Fruit fly (Drosophila melanogaster) whole organism, embryonic: Measurements from ENCODE around the gene scramb2.
A peak's percentile ranks its signal among the peaks of the same experiment; 100 is the strongest.

Experiments used
- Adf1 ChIP-seq: fragments of 200-800 bp; sonication (Bioruptor generic); IDR thresholded peaks from 2 replicates; pipeline ENCODE4 v1.3.6; 2022; ENCODE audit warnings: missing biosample characterization, missing genetic modification characterization
- Atf-2 ChIP-seq: fragments of 200-800 bp; sonication (Bioruptor generic); optimal IDR thresholded peaks from 2 replicates; lab custom pipeline; 2016; ENCODE audit warnings: missing biosample characterization, missing genetic modification characterization
- CG10959 ChIP-seq: fragments of 200-800 bp; sonication (Bioruptor generic); IDR thresholded peaks from 2 replicates; pipeline ENCODE4 v1.3.6; 2022; ENCODE audit warnings: missing biosample characterization, missing genetic modification characterization
- CG11695 ChIP-seq: fragments of 200-800 bp; sonication (Bioruptor generic); IDR thresholded peaks from 3 replicates; pipeline ENCODE4 v1.3.6; 2022; ENCODE audit warnings: missing biosample characterization, missing genetic modification characterization
- CG11723 ChIP-seq: fragments of 200-800 bp; sonication (Bioruptor generic); optimal IDR thresholded peaks from 2 replicates; lab custom pipeline; 2017; ENCODE audit warnings: missing biosample characterization, mild to moderate bottlenecking, missing genetic modification characterization
- CG13123 ChIP-seq: fragments of 200-800 bp; sonication (Bioruptor generic); optimal IDR thresholded peaks from 2 replicates; lab custom pipeline; 2016; ENCODE audit warnings: missing biosample characterization, missing genetic modification characterization
- CG14014 ChIP-seq: fragments of 200-800 bp; sonication (Bioruptor generic); IDR thresholded peaks from 2 replicates; pipeline ENCODE4 v1.3.6; 2022; ENCODE audit warnings: missing biosample characterization, missing genetic modification characterization
- CG14710 ChIP-seq: fragments of 200-800 bp; sonication (Bioruptor generic); optimal IDR thresholded peaks from 3 replicates; lab custom pipeline; 2019; ENCODE audit warnings: missing biosample characterization, mild to moderate bottlenecking, missing genetic modification characterization, moderate library complexity
- CG14860 ChIP-seq: fragments of 200-800 bp; sonication (Bioruptor generic); IDR thresholded peaks from 3 replicates; pipeline ENCODE4 v1.3.6; 2022; ENCODE audit warnings: missing biosample characterization, missing genetic modification characterization; ENCODE audit not compliant: partially characterized antibody
- CG17361 ChIP-seq: fragments of 200-800 bp; sonication (Bioruptor generic); IDR thresholded peaks from 3 replicates; pipeline ENCODE4 v1.3.6; 2022; ENCODE audit warnings: missing biosample characterization, missing genetic modification characterization
- CG1832 ChIP-seq: fragments of 200-800 bp; sonication (Bioruptor generic); optimal IDR thresholded peaks from 2 replicates; lab custom pipeline; 2017; ENCODE audit warnings: missing biosample characterization, mild to moderate bottlenecking, missing genetic modification characterization, inconsistent platforms
- CG2202 ChIP-seq: fragments of 200-800 bp; sonication (Bioruptor generic); optimal IDR thresholded peaks from 2 replicates; lab custom pipeline; 2018; ENCODE audit warnings: missing biosample characterization, mild to moderate bottlenecking, missing genetic modification characterization
- CG2875 ChIP-seq: fragments of 200-800 bp; sonication (Bioruptor generic); optimal IDR thresholded peaks from 2 replicates; lab custom pipeline; 2017; ENCODE audit warnings: missing biosample characterization, mild to moderate bottlenecking, missing genetic modification characterization, missing genetic modification reagents
- CG32772 ChIP-seq: fragments of 200-800 bp; sonication (Bioruptor generic); IDR thresholded peaks from 2 replicates; pipeline ENCODE4 v1.3.6; 2022; ENCODE audit warnings: missing biosample characterization, missing genetic modification characterization
- CG9876 ChIP-seq: fragments of 200-800 bp; sonication (Bioruptor generic); optimal IDR thresholded peaks from 2 replicates; lab custom pipeline; 2016; ENCODE audit warnings: missing biosample characterization, missing genetic modification characterization
- Doc3 ChIP-seq: fragments of 200-800 bp; sonication (Bioruptor generic); IDR thresholded peaks from 3 replicates; pipeline ENCODE4 v1.3.6; 2022; ENCODE audit warnings: missing biosample characterization, missing genetic modification characterization; ENCODE audit not compliant: partially characterized antibody
- ERR ChIP-seq: fragments of 200-800 bp; sonication (Bioruptor generic); optimal IDR thresholded peaks from 2 replicates; lab custom pipeline; 2016; ENCODE audit warnings: missing biosample characterization, missing genetic modification characterization
- H15 ChIP-seq: fragments of 200-800 bp; sonication (Bioruptor generic); IDR thresholded peaks from 3 replicates; pipeline ENCODE4 v1.3.6; 2022; ENCODE audit warnings: missing biosample characterization, missing genetic modification characterization
- Hand ChIP-seq: fragments of 200-800 bp; sonication (Bioruptor generic); optimal IDR thresholded peaks from 2 replicates; lab custom pipeline; 2017; ENCODE audit warnings: mild to moderate bottlenecking, missing biosample characterization, missing genetic modification reagents, missing genetic modification characterization
- HmgD ChIP-seq: fragments of 200-800 bp; sonication (Bioruptor generic); optimal IDR thresholded peaks from 3 replicates; lab custom pipeline; 2016; ENCODE audit warnings: missing biosample characterization, missing genetic modification characterization
- Hr78 ChIP-seq, 2 experiments: fragments of 200-800 bp in 1 of 2; fragments of >200 bp in 1 of 2; sonication (Bioruptor generic) in 1 of 2; optimal IDR thresholded peaks; 2 replicates each; lab custom pipeline; 2017 to 2019; ENCODE audit warnings: missing biosample characterization in 2 of 2, missing genetic modification characterization in 2 of 2, mild to moderate bottlenecking in 1 of 2, moderate library complexity in 1 of 2
- Jarid2 ChIP-seq: fragments of 200-800 bp; sonication (Bioruptor generic); optimal IDR thresholded peaks from 3 replicates; lab custom pipeline; 2017; ENCODE audit warnings: mild to moderate bottlenecking, missing biosample characterization, missing genetic modification reagents, missing genetic modification characterization
- Lhr ChIP-seq: fragments of 200-800 bp; sonication (Bioruptor generic); optimal IDR thresholded peaks from 3 replicates; lab custom pipeline; 2017; ENCODE audit warnings: mild to moderate bottlenecking, missing biosample characterization, missing genetic modification reagents, missing genetic modification characterization
- Lim3 ChIP-seq: fragments of 200-800 bp; sonication (Bioruptor generic); IDR thresholded peaks from 2 replicates; pipeline ENCODE4 v1.3.6; 2022; ENCODE audit warnings: missing biosample characterization, missing genetic modification characterization
- Neu2 ChIP-seq: fragments of 200-800 bp; sonication (Bioruptor generic); optimal IDR thresholded peaks from 3 replicates; lab custom pipeline; 2016; ENCODE audit warnings: missing biosample characterization, missing genetic modification characterization, borderline replicate concordance
- Ssrp ChIP-seq: fragments of 200-800 bp; sonication (Bioruptor generic); optimal IDR thresholded peaks from 2 replicates; lab custom pipeline; 2018; ENCODE audit warnings: missing biosample characterization, mild to moderate bottlenecking, missing genetic modification characterization, moderate library complexity
- al ChIP-seq: fragments of 200-800 bp; sonication (Bioruptor generic); IDR thresholded peaks from 2 replicates; pipeline ENCODE4 v1.3.6; 2022; ENCODE audit warnings: missing biosample characterization, missing genetic modification characterization
- bigmax ChIP-seq: fragments of 200-800 bp; sonication (Bioruptor generic); optimal IDR thresholded peaks from 2 replicates; lab custom pipeline; 2018; ENCODE audit warnings: missing biosample characterization, mild to moderate bottlenecking, missing genetic modification characterization
- cwo ChIP-seq: fragments of 200-800 bp; sonication (Bioruptor generic); optimal IDR thresholded peaks from 3 replicates; lab custom pipeline; 2017; ENCODE audit warnings: missing biosample characterization, missing genetic modification characterization, mild to moderate bottlenecking, moderate library complexity, missing genetic modification reagents
- dati ChIP-seq: fragments of 200-800 bp; sonication (Bioruptor generic); IDR thresholded peaks from 2 replicates; pipeline ENCODE4 v1.3.6; 2022; ENCODE audit warnings: missing biosample characterization, missing genetic modification characterization
- eyg ChIP-seq: fragments of 200-800 bp; sonication (Bioruptor generic); optimal IDR thresholded peaks from 3 replicates; lab custom pipeline; 2016; ENCODE audit warnings: missing biosample characterization, missing genetic modification characterization
- ftz-f1 ChIP-seq: fragments of 200-800 bp; sonication (Bioruptor generic); optimal IDR thresholded peaks from 2 replicates; lab custom pipeline; 2016; ENCODE audit warnings: missing biosample characterization, missing genetic modification characterization
- hb ChIP-seq: fragments of 200-800 bp; sonication (Bioruptor generic); IDR thresholded peaks from 3 replicates; pipeline ENCODE4 v1.3.6; 2022; ENCODE audit warnings: missing biosample characterization, missing genetic modification characterization; ENCODE audit not compliant: partially characterized antibody
- jigr1 ChIP-seq: fragments of 200-800 bp; sonication (Bioruptor generic); IDR thresholded peaks from 3 replicates; pipeline ENCODE4 v1.3.6; 2022; ENCODE audit warnings: missing biosample characterization, missing genetic modification characterization
- jing ChIP-seq: fragments of 200-800 bp; sonication (Bioruptor generic); optimal IDR thresholded peaks from 2 replicates; lab custom pipeline; 2018; ENCODE audit warnings: missing biosample characterization, mild to moderate bottlenecking, missing genetic modification characterization
- ken ChIP-seq: fragments of 200-800 bp; sonication (Bioruptor generic); IDR thresholded peaks from 3 replicates; pipeline ENCODE4 v1.3.6; 2022; ENCODE audit warnings: missing biosample characterization, missing genetic modification characterization
- klu ChIP-seq: fragments of 200-800 bp; sonication (Bioruptor generic); IDR thresholded peaks from 2 replicates; pipeline ENCODE4 v1.3.6; 2022; ENCODE audit warnings: missing biosample characterization, missing genetic modification characterization
- odd ChIP-seq: fragments of 200-800 bp; sonication (Bioruptor generic); optimal IDR thresholded peaks from 2 replicates; lab custom pipeline; 2017; ENCODE audit warnings: missing biosample characterization, mild to moderate bottlenecking, missing genetic modification characterization
- otp ChIP-seq: fragments of 200-800 bp; sonication (Bioruptor generic); IDR thresholded peaks from 3 replicates; pipeline ENCODE4, ENCODE4 v1.3.6; 2022; ENCODE audit warnings: missing biosample characterization, missing genetic modification characterization
- pita ChIP-seq: fragments of 200-800 bp; sonication (Bioruptor generic); optimal IDR thresholded peaks from 2 replicates; lab custom pipeline; 2017; ENCODE audit warnings: missing biosample characterization, mild to moderate bottlenecking, missing genetic modification characterization
- prd ChIP-seq, 3 experiments: fragments of >200 bp in 2 of 3; fragments of 200-800 bp in 1 of 3; sonication (Bioruptor generic) in 1 of 3; optimal IDR thresholded peaks in 2 of 3; IDR thresholded peaks in 1 of 3; 2 replicates in 2 of 3; 3 replicates in 1 of 3; pipeline versions ENCODE4 v1.3.6 to Lab custom; 2017 to 2022; ENCODE audit warnings: missing biosample characterization in 1 of 3, missing genetic modification characterization in 1 of 3
- scrt ChIP-seq: fragments of 200-800 bp; sonication (Bioruptor generic); optimal IDR thresholded peaks from 2 replicates; lab custom pipeline; 2018; ENCODE audit warnings: missing biosample characterization, mild to moderate bottlenecking, missing genetic modification characterization, moderate library complexity
- sqz ChIP-seq: fragments of 200-800 bp; sonication (Bioruptor generic); optimal IDR thresholded peaks from 3 replicates; lab custom pipeline; 2018; ENCODE audit warnings: missing biosample characterization, mild to moderate bottlenecking, missing genetic modification characterization
- tap ChIP-seq: fragments of 200-800 bp; optimal IDR thresholded peaks from 3 replicates; lab custom pipeline; 2019; ENCODE audit warnings: missing biosample characterization, mild to moderate bottlenecking, missing genetic modification characterization, moderate library complexity
- trh ChIP-seq: fragments of 200-800 bp; sonication (Bioruptor generic); optimal IDR thresholded peaks from 2 replicates; lab custom pipeline; 2016; ENCODE audit warnings: missing biosample characterization, missing genetic modification characterization

The scramb2 gene

dm6 chr3L:3081146-3081872, 34.7 kb upstream of the scramb2 start (continued):
- TF ChIP-seq bigmax (GFP tag; lab: Kevin White, UChicago) = peak; percentile 78
- TF ChIP-seq CG11723 = peak; percentile 98
- TF ChIP-seq sqz (GFP tag; lab: Kevin White, UChicago) = peak; percentile 99
- TF ChIP-seq CG14710 (tag; lab: Kevin White, UChicago) = peak; percentile 95
- TF ChIP-seq Adf1 = peak; percentile 98
- TF ChIP-seq HmgD (GFP tag; lab: Kevin White, UChicago) = peak; percentile 80
- TF ChIP-seq CG17361 = peak; percentile 95
- TF ChIP-seq Neu2 (GFP tag; lab: Kevin White, UChicago) = peak; percentile 66
- peak; percentile 96 for TF ChIP-seq klu (GFP tag; lab: Robert Waterston, UW)
- peak; percentile 95 for TF ChIP-seq Atf-2 (GFP tag; lab: Kevin White, UChicago)
- peak; percentile 99 for TF ChIP-seq Hand (GFP tag; lab: Kevin White, UChicago)
- TF ChIP-seq trh (GFP tag; lab: Kevin White, UChicago) = peak; percentile 95
- TF ChIP-seq CG2202 (tag; lab: Kevin White, UChicago) = peak; percentile 98

dm6 chr3L:3080084-3080994, 33.7 kb upstream of the scramb2 start:
- TF ChIP-seq eyg (no peak), Doc3 (GFP tag; lab: Robert Waterston, UW) (no peak), odd (no peak), al (GFP tag; lab: Robert Waterston, UW) (no peak), CG9876 (GFP tag; lab: Kevin White, UChicago) (no peak), cwo (GFP tag; lab: Kevin White, UChicago) (peak; percentile 75), CG2202 (tag; lab: Kevin White, UChicago) (no peak), CG11695 (peak; percentile 66; the same call in 1 of the 3 replicates), jigr1 (GFP tag; lab: Robert Waterston, UW) (no peak), Lim3 (no peak), H15 (GFP tag; lab: Robert Waterston, UW) (peak; percentile 52; the same call in 1 of the 3 replicates), jing (GFP tag; lab: Kevin White, UChicago) (peak; percentile 30), hb (GFP tag; lab: Robert Waterston, UW) (no peak), ftz-f1 (GFP tag; lab: Kevin White, UChicago) (peak; percentile 19), Lhr (GFP tag; lab: Kevin White, UChicago) (no peak), CG2875 (GFP tag; lab: Kevin White, UChicago) (peak; percentile 32), CG10959 (GFP tag; lab: Robert Waterston, UW) (no peak), dati (GFP tag; lab: Robert Waterston, UW) (no peak), Ssrp (tag; lab: Kevin White, UChicago) (peak; percentile 20), otp (GFP tag; lab: Robert Waterston, UW) (no peak), CG1832 (no peak), CG32772 (GFP tag; lab: Robert Waterston, UW) (peak; percentile 46), ken (no peak), Hr78 (GFP tag; optimal IDR thresholded peaks at IDR 0.05; lab: Kevin White, UChicago) (peak in 1 of 2 experiments; percentile 89), CG14014 (GFP tag; lab: Robert Waterston, UW) (0 out of 2 replicates have a peak, but pooled peaks have one; percentile 45), pita (GFP tag; lab: Kevin White, UChicago) (no peak), prd (optimal IDR thresholded peaks at IDR 0.05; lab: Kevin White, UChicago) (no peak), prd (GFP tag; IDR thresholded peaks at IDR 0.05; lab: Robert Waterston, UW) (peak; percentile 46; the same call in 2 of the 3 replicates), scrt (GFP tag; lab: Kevin White, UChicago) (no peak), tap (tag; lab: Kevin White, UChicago) (no peak), Jarid2 (no peak), CG13123 (GFP tag; lab: Kevin White, UChicago) (no peak), ERR (no peak), CG14860 (no peak)
